Worm (Caenorhabditis elegans) whole organism, L1 larva: ENCODE results near the gene T27A8.2.

ENCODE experiments used
- dpl-1 ChIP-seq, 3 experiments: fragments of 150-350 bp in 2 of 3; sonication (generic microtip) in 1 of 3; optimal IDR thresholded peaks; 2 replicates each; lab custom pipeline; 2014 to 2017; ENCODE audit warnings: missing biosample characterization in 3 of 3, missing genetic modification characterization in 3 of 3, missing genetic modification reagents in 3 of 3
- efl-3 ChIP-seq: fragments of 200-800 bp; sonication (Bioruptor generic); optimal IDR thresholded peaks from 2 replicates; lab custom pipeline; 2018; ENCODE audit warnings: mild to moderate bottlenecking, missing genetic modification characterization, missing compliant biosample characterization
- lin-35 ChIP-seq, 2 experiments: fragments of 150-350 bp; optimal IDR thresholded peaks; 2 replicates each; lab custom pipeline; 2014; ENCODE audit warnings: missing biosample characterization in 2 of 2, missing genetic modification characterization in 2 of 2, missing genetic modification reagents in 2 of 2

ce11 chrX:16024558-16024957, 34.2 kb downstream of the T27A8.2 start:
- TF ChIP-seq lin-35 (GFP tag; optimal IDR thresholded peaks at IDR 0.05; lab: Kevin White, UChicago) (peak; percentile 32 to 37), efl-3 (no peak), dpl-1 (GFP tag; optimal IDR thresholded peaks at IDR 0.05; lab: Kevin White, UChicago) (peak in 1 of 3 experiments; percentile 9)
